Fruit fly (Drosophila melanogaster): ENCODE data around the gene CG33679.

- TF ChIP-seq CTCF (optimal IDR thresholded peaks at IDR 0.05) (no peak), CG8478 (optimal IDR thresholded peaks at IDR 0.05) (no peak)
Measured at dm6 chr2L:15062095-15062494, 4.0 kb downstream of the CG33679 start.
